Fruit fly (Drosophila melanogaster) whole organism, embryonic: ENCODE results near the gene CG10470.

Experiments used
- Bteb2 ChIP-seq: fragments of 200-800 bp; sonication (Bioruptor generic); optimal IDR thresholded peaks from 2 replicates; lab custom pipeline; 2016; ENCODE audit warnings: missing biosample characterization, missing genetic modification characterization
- CG1024 ChIP-seq: fragments of 200-800 bp; sonication (Bioruptor generic); IDR thresholded peaks from 2 replicates; pipeline ENCODE4 v1.3.6; 2022; ENCODE audit warnings: missing biosample characterization, missing genetic modification characterization
- CG10267 ChIP-seq: fragments of 200-800 bp; sonication (Bioruptor generic); optimal IDR thresholded peaks from 2 replicates; lab custom pipeline; 2018; ENCODE audit warnings: missing biosample characterization, mild to moderate bottlenecking, missing genetic modification characterization, moderate library complexity
- CG10565 ChIP-seq: fragments of 200-800 bp; sonication (Bioruptor generic); optimal IDR thresholded peaks from 3 replicates; lab custom pipeline; 2016; ENCODE audit warnings: missing biosample characterization, mild to moderate bottlenecking, missing genetic modification characterization
- CG11085 ChIP-seq: fragments of 200-800 bp; sonication (Bioruptor generic); IDR thresholded peaks from 2 replicates; pipeline ENCODE4 v1.3.6; 2022; ENCODE audit warnings: missing biosample characterization, missing genetic modification characterization
- CG11093 ChIP-seq: fragments of 200-800 bp; sonication (Bioruptor generic); IDR thresholded peaks from 3 replicates; pipeline ENCODE4 v1.3.6; 2022; ENCODE audit warnings: missing biosample characterization, missing genetic modification characterization
- CG12219 ChIP-seq: fragments of 200-800 bp; sonication (Bioruptor generic); optimal IDR thresholded peaks from 3 replicates; lab custom pipeline; 2018; ENCODE audit warnings: missing biosample characterization, mild to moderate bottlenecking, missing genetic modification characterization
- CG12299 ChIP-seq: fragments of 200-800 bp; sonication (Bioruptor generic); optimal IDR thresholded peaks from 2 replicates; lab custom pipeline; 2018; ENCODE audit warnings: missing biosample characterization, mild to moderate bottlenecking, missing genetic modification characterization
- CG15514 ChIP-seq: fragments of 200-800 bp; sonication (Bioruptor generic); optimal IDR thresholded peaks from 3 replicates; lab custom pipeline; 2017; ENCODE audit warnings: missing biosample characterization, missing genetic modification characterization, mild to moderate bottlenecking, moderate library complexity, missing genetic modification reagents
- CG15601 ChIP-seq: fragments of 200-800 bp; sonication (Bioruptor generic); optimal IDR thresholded peaks from 3 replicates; lab custom pipeline; 2019; ENCODE audit warnings: missing biosample characterization, mild to moderate bottlenecking, missing genetic modification characterization, moderate library complexity
- CG18262 ChIP-seq: fragments of 200-800 bp; optimal IDR thresholded peaks from 3 replicates; lab custom pipeline; 2019; ENCODE audit warnings: missing biosample characterization, mild to moderate bottlenecking, missing genetic modification characterization, moderate library complexity
- CG2199 ChIP-seq: fragments of 200-800 bp; sonication (Bioruptor generic); IDR thresholded peaks from 3 replicates; pipeline ENCODE4 v1.3.6; 2022; ENCODE audit warnings: missing biosample characterization, missing genetic modification characterization
- CG4328 ChIP-seq: fragments of 200-800 bp; sonication (Bioruptor generic); optimal IDR thresholded peaks from 3 replicates; lab custom pipeline; 2017; ENCODE audit warnings: missing biosample characterization, missing genetic modification reagents, missing genetic modification characterization
- CG7928 ChIP-seq: fragments of 200-800 bp; sonication (Bioruptor generic); optimal IDR thresholded peaks from 2 replicates; lab custom pipeline; 2017; ENCODE audit warnings: missing biosample characterization, mild to moderate bottlenecking, missing genetic modification characterization
- Chrac-16 ChIP-seq: fragments of 200-800 bp; sonication (Bioruptor generic); optimal IDR thresholded peaks from 3 replicates; lab custom pipeline; 2016; ENCODE audit warnings: missing biosample characterization, missing genetic modification characterization
- CoRest ChIP-seq: fragments of 200-800 bp; sonication (Bioruptor generic); optimal IDR thresholded peaks from 3 replicates; lab custom pipeline; 2018; ENCODE audit warnings: missing biosample characterization, mild to moderate bottlenecking, missing genetic modification characterization, moderate library complexity
- D ChIP-seq, 2 experiments: fragments of 200-800 bp in 1 of 2; fragments of >200 bp in 1 of 2; sonication (Bioruptor generic) in 1 of 2; optimal IDR thresholded peaks; 2 replicates in 1 of 2; 3 replicates in 1 of 2; lab custom pipeline; 2017; ENCODE audit warnings: mild to moderate bottlenecking in 1 of 2, missing biosample characterization in 1 of 2, missing genetic modification characterization in 1 of 2, missing genetic modification reagents in 1 of 2
- D19A ChIP-seq: fragments of 200-800 bp; optimal IDR thresholded peaks from 3 replicates; lab custom pipeline; 2019; ENCODE audit warnings: missing biosample characterization, mild to moderate bottlenecking, missing genetic modification characterization, moderate library complexity
- Dbx ChIP-seq: fragments of 200-800 bp; sonication (Bioruptor generic); IDR thresholded peaks from 3 replicates; pipeline ENCODE4 v1.3.6; 2022; ENCODE audit warnings: missing biosample characterization, missing genetic modification characterization
- Dip3 ChIP-seq: fragments of 200-800 bp; sonication (Bioruptor generic); optimal IDR thresholded peaks from 3 replicates; lab custom pipeline; 2016; ENCODE audit warnings: missing biosample characterization, missing genetic modification characterization
- Hr3 ChIP-seq: fragments of 200-800 bp; sonication (Bioruptor generic); optimal IDR thresholded peaks from 3 replicates; lab custom pipeline; 2016; ENCODE audit warnings: missing biosample characterization, missing genetic modification characterization
- Lhr ChIP-seq: fragments of 200-800 bp; sonication (Bioruptor generic); optimal IDR thresholded peaks from 3 replicates; lab custom pipeline; 2017; ENCODE audit warnings: mild to moderate bottlenecking, missing biosample characterization, missing genetic modification reagents, missing genetic modification characterization
- MESR4 ChIP-seq: fragments of 200-800 bp; sonication (Bioruptor generic); optimal IDR thresholded peaks from 2 replicates; lab custom pipeline; 2018; ENCODE audit warnings: missing biosample characterization, mild to moderate bottlenecking, missing genetic modification characterization, moderate library complexity
- Meics ChIP-seq: fragments of 200-800 bp; sonication (Bioruptor generic); optimal IDR thresholded peaks from 2 replicates; lab custom pipeline; 2017; ENCODE audit warnings: missing biosample characterization, mild to moderate bottlenecking, missing genetic modification characterization
- NK7.1 ChIP-seq: fragments of 200-800 bp; sonication (Bioruptor generic); optimal IDR thresholded peaks from 3 replicates; lab custom pipeline; 2016; ENCODE audit warnings: missing biosample characterization, missing genetic modification characterization
- Nf-YC ChIP-seq: fragments of 200-800 bp; optimal IDR thresholded peaks from 3 replicates; lab custom pipeline; 2019; ENCODE audit warnings: missing biosample characterization, mild to moderate bottlenecking, missing genetic modification characterization, moderate library complexity
- Oli ChIP-seq: fragments of 200-800 bp; sonication (Bioruptor generic); optimal IDR thresholded peaks from 2 replicates; lab custom pipeline; 2018; ENCODE audit warnings: missing biosample characterization, mild to moderate bottlenecking, missing genetic modification characterization, moderate library complexity
- Rfx ChIP-seq: fragments of 200-800 bp; sonication (Bioruptor generic); IDR thresholded peaks from 2 replicates; pipeline ENCODE4 v1.3.6; 2022; ENCODE audit warnings: missing biosample characterization, missing genetic modification characterization
- Six4 ChIP-seq: fragments of 200-800 bp; sonication (Bioruptor generic); optimal IDR thresholded peaks from 2 replicates; lab custom pipeline; 2016; ENCODE audit warnings: missing biosample characterization, missing genetic modification characterization
- Xbp1 ChIP-seq: fragments of 200-800 bp; sonication (Bioruptor generic); optimal IDR thresholded peaks from 3 replicates; lab custom pipeline; 2016; ENCODE audit warnings: missing biosample characterization, mild to moderate bottlenecking, missing genetic modification characterization
- abd-A ChIP-seq: fragments of 200-800 bp; sonication (Bioruptor generic); optimal IDR thresholded peaks from 3 replicates; lab custom pipeline; 2019; ENCODE audit warnings: missing biosample characterization, mild to moderate bottlenecking, missing genetic modification characterization, moderate library complexity
- ara ChIP-seq: fragments of 200-800 bp; sonication (Bioruptor generic); IDR thresholded peaks from 2 replicates; pipeline ENCODE4 v1.3.6; 2022; ENCODE audit warnings: missing biosample characterization, missing genetic modification characterization
- bcd ChIP-seq: fragments of 200-800 bp; sonication (Bioruptor generic); optimal IDR thresholded peaks from 2 replicates; lab custom pipeline; 2017; ENCODE audit warnings: missing biosample characterization, mild to moderate bottlenecking, missing genetic modification characterization
- bsh ChIP-seq, 2 experiments: fragments of 200-800 bp; sonication (Bioruptor generic); optimal IDR thresholded peaks; 2 replicates each; lab custom pipeline; 2017 to 2018; ENCODE audit warnings: mild to moderate bottlenecking in 2 of 2, missing biosample characterization in 2 of 2, missing genetic modification characterization in 2 of 2, moderate library complexity in 1 of 2
- cas ChIP-seq: fragments of 200-800 bp; sonication (Bioruptor generic); IDR thresholded peaks from 2 replicates; pipeline ENCODE4 v1.3.6; 2022; ENCODE audit warnings: missing biosample characterization, missing genetic modification characterization
- jumu ChIP-seq: fragments of 200-800 bp; sonication (Bioruptor generic); optimal IDR thresholded peaks from 3 replicates; lab custom pipeline; 2016; ENCODE audit warnings: missing biosample characterization, missing genetic modification characterization
- kah ChIP-seq: fragments of 200-800 bp; sonication (Bioruptor generic); optimal IDR thresholded peaks from 2 replicates; lab custom pipeline; 2018; ENCODE audit warnings: missing biosample characterization, mild to moderate bottlenecking, missing genetic modification characterization
- lbe ChIP-seq: fragments of 200-800 bp; sonication (Bioruptor generic); optimal IDR thresholded peaks from 2 replicates; lab custom pipeline; 2016; ENCODE audit warnings: missing biosample characterization, mild to moderate bottlenecking, missing genetic modification characterization
- lov ChIP-seq, 2 experiments: fragments of 200-800 bp in 1 of 2; fragments of >200 bp in 1 of 2; sonication (Bioruptor generic) in 1 of 2; IDR thresholded peaks in 1 of 2; optimal IDR thresholded peaks in 1 of 2; 2 replicates in 1 of 2; 3 replicates in 1 of 2; pipeline versions ENCODE4 v1.3.6 to Lab custom; 2017 to 2022; ENCODE audit warnings: missing biosample characterization in 1 of 2, missing genetic modification characterization in 1 of 2
- nmo ChIP-seq: fragments of 200-800 bp; sonication (Bioruptor generic); optimal IDR thresholded peaks from 2 replicates; lab custom pipeline; 2018; ENCODE audit warnings: missing biosample characterization, mild to moderate bottlenecking, missing genetic modification characterization, moderate library complexity
- pzg ChIP-seq: fragments of 200-800 bp; sonication (Bioruptor generic); optimal IDR thresholded peaks from 3 replicates; lab custom pipeline; 2018; ENCODE audit warnings: missing biosample characterization, mild to moderate bottlenecking, missing genetic modification characterization, moderate library complexity
- stc ChIP-seq: fragments of 200-800 bp; sonication (Bioruptor generic); IDR thresholded peaks from 2 replicates; pipeline ENCODE4 v1.3.6; 2022; ENCODE audit warnings: missing biosample characterization, missing genetic modification characterization
- toy ChIP-seq: fragments of 200-800 bp; sonication (Bioruptor generic); IDR thresholded peaks from 2 replicates; pipeline ENCODE4 v1.3.6; 2022; ENCODE audit warnings: missing biosample characterization, missing genetic modification characterization
- usp ChIP-seq: fragments of >200 bp; optimal IDR thresholded peaks from 2 replicates; lab custom pipeline; 2017; ENCODE audit warnings: missing biosample characterization, missing genetic modification characterization
- vnd ChIP-seq: fragments of 200-800 bp; sonication (Bioruptor generic); IDR thresholded peaks from 3 replicates; pipeline ENCODE4 v1.3.6; 2022; ENCODE audit warnings: missing biosample characterization, missing genetic modification characterization; ENCODE audit not compliant: partially characterized antibody
- yki ChIP-seq: fragments of >200 bp; optimal IDR thresholded peaks from 3 replicates; lab custom pipeline; 2018
- zen2 ChIP-seq: fragments of 200-800 bp; sonication (Bioruptor generic); IDR thresholded peaks from 3 replicates; pipeline ENCODE4 v1.3.6; 2022; ENCODE audit warnings: missing biosample characterization, missing genetic modification characterization; ENCODE audit not compliant: partially characterized antibody

The CG10470 gene

DNA sequence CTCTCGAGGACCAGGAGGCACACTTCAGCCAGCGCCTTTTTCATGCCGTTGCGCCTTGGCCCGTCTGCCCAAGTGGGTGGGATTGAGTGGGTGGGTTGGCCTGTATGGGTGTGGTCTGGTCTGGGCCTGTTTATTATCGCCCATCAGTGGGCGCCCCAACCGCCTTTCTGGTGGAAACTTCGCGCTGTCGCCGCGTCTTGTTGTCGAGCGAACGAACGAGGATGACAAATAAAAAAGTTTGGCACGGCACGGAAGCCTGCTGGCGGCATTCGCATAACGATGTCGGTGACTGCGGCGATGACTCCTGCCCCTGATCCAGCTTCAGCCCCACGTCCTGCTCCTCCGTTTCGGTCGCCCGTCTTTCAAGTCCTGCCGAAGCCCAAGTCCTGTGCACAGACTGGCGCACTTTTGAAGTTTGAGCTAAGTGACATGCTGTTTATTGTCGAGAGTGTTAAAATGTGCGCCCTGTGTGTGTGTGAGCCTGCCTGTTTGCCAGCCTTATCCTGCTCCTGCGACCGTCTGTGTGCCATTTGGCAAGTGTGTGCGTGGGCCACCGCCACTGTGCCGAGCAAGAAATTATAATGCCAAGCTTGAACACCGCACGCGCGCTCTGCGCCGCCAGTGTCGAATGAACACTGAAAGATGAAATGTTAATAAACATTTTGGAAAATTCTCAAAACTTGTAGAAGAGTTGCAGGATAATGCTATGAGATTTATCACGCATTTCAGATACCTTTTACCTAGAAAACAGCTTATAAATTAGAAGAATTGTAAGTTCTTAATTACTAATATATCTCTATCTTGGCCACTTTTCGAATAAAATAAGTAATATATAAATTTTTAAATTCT lies 34.6 kb upstream of the CG10470 start (continued):
- TF ChIP-seq yki (lab: Kevin White, UChicago) (no peak), MESR4 (GFP tag; lab: Kevin White, UChicago) (no peak), CG11093 (0 out of 3 replicates have a peak, but pooled peaks have one; percentile 34), lov (optimal IDR thresholded peaks at IDR 0.05; lab: Kevin White, UChicago) (no peak), lov (GFP tag; IDR thresholded peaks at IDR 0.05; lab: Robert Waterston, UW) (no peak), Chrac-16 (peak; percentile 10), CoRest (tag; lab: Kevin White, UChicago) (peak; percentile 83), CG12299 (tag; lab: Kevin White, UChicago) (peak; percentile 74), cas (GFP tag; lab: Robert Waterston, UW) (no peak), CG11085 (GFP tag; lab: Robert Waterston, UW) (0 out of 2 replicates have a peak, but pooled peaks have one; percentile 42), kah (GFP tag; lab: Kevin White, UChicago) (peak; percentile 34), CG1024 (GFP tag; lab: Robert Waterston, UW) (no peak), NK7.1 (GFP tag; lab: Kevin White, UChicago) (no peak), usp (GFP tag; lab: Kevin White, UChicago) (no peak), bcd (GFP tag; lab: Kevin White, UChicago) (peak; percentile 80), Meics (GFP tag; lab: Kevin White, UChicago) (peak; percentile 88), ara (GFP tag; lab: Robert Waterston, UW) (no peak; the same call in 1 of the 2 replicates), Hr3 (peak; percentile 50), abd-A (tag; lab: Kevin White, UChicago) (peak; percentile 96), CG15514 (GFP tag; lab: Kevin White, UChicago) (peak; percentile 64), CG2199 (GFP tag; lab: Robert Waterston, UW) (no peak), CG10267 (tag; lab: Kevin White, UChicago) (peak; percentile 68), CG12219 (GFP tag; lab: Kevin White, UChicago) (peak; percentile 30), lbe (GFP tag; lab: Kevin White, UChicago) (no peak), CG15601 (tag; lab: Kevin White, UChicago) (peak; percentile 66), CG7928 (GFP tag; lab: Kevin White, UChicago) (peak; percentile 20), toy (GFP tag; lab: Robert Waterston, UW) (no peak), Xbp1 (GFP tag; lab: Kevin White, UChicago) (peak; percentile 65), pzg (no peak), Lhr (no peak), Rfx (GFP tag; lab: Robert Waterston, UW) (peak; percentile 57), CG4328 (peak; percentile 73), D (optimal IDR thresholded peaks at IDR 0.05; lab: Kevin White, UChicago) (no peak), D (GFP tag; optimal IDR thresholded peaks at IDR 0.05; lab: Kevin White, UChicago) (peak; percentile 69), Six4 (no peak), CG18262 (tag; lab: Kevin White, UChicago) (peak; percentile 73), vnd (0 out of 3 replicates have a peak, but pooled peaks have one; percentile 29), stc (GFP tag; lab: Robert Waterston, UW) (peak; percentile 54), CG10565 (no peak), nmo (peak; percentile 78), Bteb2 (GFP tag; lab: Kevin White, UChicago) (no peak), Dbx (peak; percentile 58), Dip3 (GFP tag; lab: Kevin White, UChicago) (no peak), jumu (GFP tag; lab: Kevin White, UChicago) (no peak), zen2 (GFP tag; lab: Robert Waterston, UW) (no peak), Oli (tag; lab: Kevin White, UChicago) (peak; percentile 76), bsh (GFP tag; optimal IDR thresholded peaks at IDR 0.05; lab: Kevin White, UChicago) (peak in 1 of 2 experiments; percentile 73), D19A (tag; lab: Kevin White, UChicago) (peak; percentile 69), Nf-YC (tag; lab: Kevin White, UChicago) (peak; percentile 76)
